Worm (Caenorhabditis elegans): ENCODE data around the gene F36H5.14.
"Not testable (repeated sequence)": the region's sequence is repeated elsewhere in the genome, so short reads cannot be mapped to it uniquely, and the experiment has no call there.

F36H5.14 gene

DNA sequence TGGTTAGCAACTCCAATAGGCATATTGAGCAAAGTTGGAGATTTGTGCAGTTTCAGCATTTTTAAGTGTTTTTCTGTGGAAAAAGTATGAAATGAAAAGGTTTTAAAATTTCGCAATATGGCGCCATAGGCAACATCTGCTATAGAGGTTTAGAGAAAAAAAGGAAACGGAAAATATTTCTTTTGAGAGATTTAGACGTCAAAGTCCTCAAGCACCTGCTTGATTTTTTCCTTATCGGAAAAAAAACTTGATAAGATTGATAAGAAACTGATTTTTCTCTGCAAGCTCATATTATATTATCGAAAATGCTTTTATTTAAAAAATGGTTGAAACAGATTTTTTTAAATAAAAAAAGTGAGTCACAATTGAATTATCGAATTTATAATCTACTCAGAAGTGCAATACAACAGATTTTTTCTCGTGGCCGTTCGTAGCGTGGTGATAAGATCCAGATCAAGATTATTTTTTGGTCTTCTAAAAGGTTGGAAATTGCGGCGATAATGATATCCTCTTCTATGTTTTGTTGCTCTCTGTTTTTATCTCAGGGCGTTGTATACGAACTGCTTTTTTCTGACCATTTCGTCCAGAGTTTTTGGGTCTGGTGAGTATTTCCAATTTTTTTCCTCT, 44.7 kb downstream of the F36H5.14 start, which contains the start of gene fbxc-19:
Gene fbxc-19, plus strand, starts transcription at position 536 of the 627 bp plus-strand sequence.
- TF ChIP-seq elt-2 (tag; optimal IDR thresholded peaks at IDR 0.05) (peak; percentile 87), dmd-4 (tag; optimal IDR thresholded peaks at IDR 0.05; ENCODE audit: borderline replicate concordance) (no peak), ceh-24 (tag; optimal IDR thresholded peaks at IDR 0.05) (no peak), dve-1 (tag; optimal IDR thresholded peaks at IDR 0.05) (peak; percentile 12), gmeb-2 (tag; optimal IDR thresholded peaks at IDR 0.05) (no peak)

ce11 chrII:1820774-1821173, 45.4 kb downstream of the F36H5.14 start, which contains the start of gene fbxa-3:
Gene fbxa-3 (minus strand): TSS chrII:1820874.
- TF ChIP-seq nfya-1 (tag; optimal IDR thresholded peaks at IDR 0.05) = no peak
- TF ChIP-seq fkh-10 (GFP tag; optimal IDR thresholded peaks at IDR 0.05) = no peak
- no peak for TF ChIP-seq ceh-48 (tag; optimal IDR thresholded peaks at IDR 0.05)
- TF ChIP-seq pax-1 (tag; optimal IDR thresholded peaks at IDR 0.05) = no peak
- no peak for TF ChIP-seq tbx-7 (tag; optimal IDR thresholded peaks at IDR 0.05)
- TF ChIP-seq hlh-30 (tag; optimal IDR thresholded peaks at IDR 0.05; ENCODE audit: insufficient read depth) = no peak
- TF ChIP-seq gmeb-2 (tag; optimal IDR thresholded peaks at IDR 0.05) = no peak
- no peak for TF ChIP-seq unc-42 (tag; optimal IDR thresholded peaks at IDR 0.05)
- no peak for TF ChIP-seq ceh-30 (tag; optimal IDR thresholded peaks at IDR 0.05)
- TF ChIP-seq zip-5 (tag; optimal IDR thresholded peaks at IDR 0.05) = no peak
- TF ChIP-seq sox-4 (tag; optimal IDR thresholded peaks at IDR 0.05) = no peak

- not testable (repeated sequence) for TF ChIP-seq dmd-4 (tag; optimal IDR thresholded peaks at IDR 0.05; ENCODE audit: borderline replicate concordance); ceh-18 (tag; optimal IDR thresholded peaks at IDR 0.05); nhr-232 (tag; optimal IDR thresholded peaks at IDR 0.05)
These were observed 49.0 kb downstream of the F36H5.14 start, which contains the start of gene math-41 for ce11 chrII:1824329-1824728. Gene math-41 (plus strand): TSS chrII:1824629.

Measured in whole organism, late embryonic.